Worm (Caenorhabditis elegans) whole organism, L4 larva: ENCODE results near the gene cpt-4.
A peak's percentile ranks its signal among the peaks of the same experiment; 100 is the strongest.

ENCODE experiments used
- D1046.2 ChIP-seq: fragments of 200-800 bp; sonication (Bioruptor generic); IDR thresholded peaks from 2 replicates; pipeline ENCODE4 v1.3.6; 2022; ENCODE audit warnings: missing genetic modification characterization, missing compliant biosample characterization
- F26F4.8 ChIP-seq: fragments of 200-800 bp; sonication (Bioruptor generic); conservative IDR thresholded peaks from 2 replicates; pipeline ENCODE4 v1.3.6; 2022; ENCODE audit warnings: missing genetic modification characterization, missing compliant biosample characterization
- F49E8.2 ChIP-seq: sonication (generic microtip); optimal IDR thresholded peaks from 2 replicates; lab custom pipeline; 2016; ENCODE audit warnings: missing compliant biosample characterization, mild to moderate bottlenecking, missing genetic modification characterization, borderline replicate concordance
- R02D3.7 ChIP-seq: fragments of 150-350 bp; sonication (generic microtip); optimal IDR thresholded peaks from 3 replicates; lab custom pipeline; 2014; ENCODE audit warnings: missing biosample characterization, missing genetic modification characterization
- T20F7.1 ChIP-seq: fragments of 200-800 bp; sonication (Bioruptor generic); optimal IDR thresholded peaks from 2 replicates; lab custom pipeline; 2018; ENCODE audit warnings: mild to moderate bottlenecking, missing genetic modification characterization, missing compliant biosample characterization
- Y105C5A.15 ChIP-seq: fragments of 200-800 bp; sonication (Bioruptor generic); IDR thresholded peaks from 2 replicates; pipeline ENCODE4 v1.3.6; 2022; ENCODE audit warnings: missing genetic modification characterization, missing compliant biosample characterization
- aha-1 ChIP-seq: fragments of 150-350 bp; peaks from one replicate; lab custom pipeline; 2014; ENCODE audit warnings: missing biosample characterization, missing genetic modification characterization
- aly-2 ChIP-seq: sonication (generic microtip); optimal IDR thresholded peaks from 2 replicates; lab custom pipeline; 2018; ENCODE audit warnings: missing biosample characterization, missing genetic modification characterization
- ceh-20 ChIP-seq: fragments of 200-800 bp; sonication (Bioruptor generic); IDR thresholded peaks from 2 replicates; pipeline ENCODE4 v1.3.6; 2022; ENCODE audit warnings: missing genetic modification reagents, missing genetic modification characterization, missing compliant biosample characterization
- ceh-44 ChIP-seq: fragments of 200-800 bp; sonication (Bioruptor generic); IDR thresholded peaks from 2 replicates; pipeline ENCODE4 v1.3.6; 2022; ENCODE audit warnings: missing genetic modification reagents, missing genetic modification characterization, missing compliant biosample characterization
- ceh-62 ChIP-seq: sonication (generic microtip); optimal IDR thresholded peaks from 2 replicates; lab custom pipeline; 2017; ENCODE audit warnings: missing biosample characterization, missing genetic modification characterization
- ces-1 ChIP-seq: fragments of 150-350 bp; sonication (generic microtip); optimal IDR thresholded peaks from 4 replicates; lab custom pipeline; 2014; ENCODE audit warnings: missing biosample characterization, missing genetic modification reagents, missing genetic modification characterization
- ctbp-1 ChIP-seq: fragments of 200-800 bp; sonication (Bioruptor generic); IDR thresholded peaks from 2 replicates; pipeline ENCODE4 v1.3.6; 2022; ENCODE audit warnings: missing genetic modification reagents, missing genetic modification characterization, missing compliant biosample characterization
- daf-16 ChIP-seq, 3 experiments: sonication (generic microtip); optimal IDR thresholded peaks; 2 replicates each; lab custom pipeline; 2016 to 2017; ENCODE audit warnings: missing genetic modification characterization in 3 of 3, missing genetic modification reagents in 3 of 3, mild to moderate bottlenecking in 2 of 3, missing compliant biosample characterization in 2 of 3, missing biosample characterization in 1 of 3, moderate library complexity in 1 of 3
- daf-19 ChIP-seq: fragments of 200-800 bp; sonication (Bioruptor generic); conservative IDR thresholded peaks from 2 replicates; pipeline ENCODE4 v1.3.6; 2022; ENCODE audit warnings: missing genetic modification characterization, missing compliant biosample characterization
- duxl-1 ChIP-seq: sonication (generic microtip); optimal IDR thresholded peaks from 2 replicates; lab custom pipeline; 2016; ENCODE audit warnings: mild to moderate bottlenecking, missing genetic modification characterization, moderate library complexity, missing compliant biosample characterization; ENCODE audit not compliant: poor library complexity
- egl-27 ChIP-seq: sonication (generic microtip); optimal IDR thresholded peaks from 3 replicates; lab custom pipeline; 2017; ENCODE audit warnings: missing biosample characterization, missing genetic modification reagents, missing genetic modification characterization
- egl-43 ChIP-seq: fragments of 200-800 bp; sonication (Bioruptor generic); IDR thresholded peaks from 2 replicates; pipeline ENCODE4 v1.3.6; 2022; ENCODE audit warnings: missing genetic modification reagents, missing genetic modification characterization, missing compliant biosample characterization
- hif-1 ChIP-seq, 2 experiments: sonication (generic microtip); optimal IDR thresholded peaks; 2 replicates each; lab custom pipeline; 2016 to 2017; ENCODE audit warnings: missing compliant biosample characterization in 2 of 2, missing genetic modification characterization in 2 of 2, missing genetic modification reagents in 2 of 2, missing genotype in 2 of 2, mild to moderate bottlenecking in 1 of 2
- hlh-11 ChIP-seq: fragments of 200-800 bp; sonication (Bioruptor generic); optimal IDR thresholded peaks from 2 replicates; lab custom pipeline; 2018; ENCODE audit warnings: mild to moderate bottlenecking, missing genetic modification characterization, missing compliant biosample characterization
- hmg-1.1 ChIP-seq: fragments of 200-800 bp; sonication (Bioruptor generic); IDR thresholded peaks from 2 replicates; pipeline ENCODE4 v1.3.6; 2022; ENCODE audit warnings: missing genetic modification reagents, missing genetic modification characterization, missing compliant biosample characterization
- jun-1 ChIP-seq: fragments of 150-350 bp; optimal IDR thresholded peaks from 2 replicates; lab custom pipeline; 2014; ENCODE audit warnings: missing biosample characterization, missing genetic modification reagents, missing genetic modification characterization
- lin-38 ChIP-seq: fragments of 200-800 bp; sonication (Bioruptor generic); IDR thresholded peaks from 2 replicates; pipeline ENCODE4 v1.3.6; 2022; ENCODE audit warnings: missing genetic modification reagents, missing genetic modification characterization, missing compliant biosample characterization
- lin-39 ChIP-seq: fragments of 150-350 bp; optimal IDR thresholded peaks from 2 replicates; lab custom pipeline; 2014; ENCODE audit warnings: missing biosample characterization, missing genetic modification reagents, missing genetic modification characterization
- lsy-2 ChIP-seq, 2 experiments: fragments of 150-350 bp in 1 of 2; sonication (generic microtip) in 1 of 2; optimal IDR thresholded peaks; 2 replicates each; lab custom pipeline; 2014 to 2017; ENCODE audit warnings: missing biosample characterization in 2 of 2, missing genetic modification characterization in 2 of 2
- madf-5 ChIP-seq, 2 experiments: fragments of 200-800 bp; sonication (Bioruptor generic); IDR thresholded peaks; 2 replicates each; pipeline ENCODE4 v1.3.6; 2022; ENCODE audit warnings: missing compliant biosample characterization in 2 of 2, missing genetic modification characterization in 2 of 2
- madf-9 ChIP-seq: fragments of 200-800 bp; sonication (Bioruptor generic); conservative IDR thresholded peaks from 2 replicates; pipeline ENCODE4 v1.3.6; 2022; ENCODE audit warnings: missing genetic modification reagents, missing genetic modification characterization, missing compliant biosample characterization
- mep-1 ChIP-seq: fragments of 150-350 bp; sonication (generic microtip); optimal IDR thresholded peaks from 3 replicates; lab custom pipeline; 2014; ENCODE audit warnings: missing biosample characterization, missing genetic modification characterization
- mxl-3 ChIP-seq: fragments of 200-800 bp; sonication (Bioruptor generic); optimal IDR thresholded peaks from 2 replicates; lab custom pipeline; 2018; ENCODE audit warnings: mild to moderate bottlenecking, missing genetic modification characterization, missing compliant biosample characterization
- nhr-10 ChIP-seq: fragments of 150-350 bp; optimal IDR thresholded peaks from 2 replicates; lab custom pipeline; 2014; ENCODE audit warnings: missing biosample characterization, missing genetic modification characterization
- nhr-11 ChIP-seq: fragments of 150-350 bp; optimal IDR thresholded peaks from 2 replicates; lab custom pipeline; 2014; ENCODE audit warnings: missing biosample characterization, missing genetic modification characterization
- nhr-25 ChIP-seq: sonication (generic microtip); optimal IDR thresholded peaks from 2 replicates; lab custom pipeline; 2017; ENCODE audit warnings: missing genetic modification characterization, mild to moderate bottlenecking, missing compliant biosample characterization, antibody characterized with exemption, moderate library complexity, borderline replicate concordance; ENCODE audit not compliant: insufficient read depth
- nhr-28 ChIP-seq: fragments of 150-350 bp; optimal IDR thresholded peaks from 2 replicates; lab custom pipeline; 2014; ENCODE audit warnings: missing biosample characterization, missing genetic modification characterization
- nhr-48 ChIP-seq: sonication (generic microtip); optimal IDR thresholded peaks from 2 replicates; lab custom pipeline; 2016; ENCODE audit warnings: mild to moderate bottlenecking, missing genetic modification characterization, missing compliant biosample characterization
- nhr-76 ChIP-seq: fragments of 150-350 bp; optimal IDR thresholded peaks from 2 replicates; lab custom pipeline; 2014; ENCODE audit warnings: missing biosample characterization, missing genetic modification characterization
- nhr-77 ChIP-seq: fragments of 150-350 bp; optimal IDR thresholded peaks from 2 replicates; lab custom pipeline; 2014; ENCODE audit warnings: missing biosample characterization, missing genetic modification characterization
- php-3 ChIP-seq: fragments of 200-800 bp; sonication (Bioruptor generic); IDR thresholded peaks from 2 replicates; pipeline ENCODE4 v1.3.6; 2022; ENCODE audit warnings: missing genetic modification reagents, missing genetic modification characterization, missing compliant biosample characterization
- spr-1 ChIP-seq: sonication (generic microtip); optimal IDR thresholded peaks from 2 replicates; lab custom pipeline; 2016; ENCODE audit warnings: mild to moderate bottlenecking, missing genetic modification characterization, missing compliant biosample characterization
- tag-97 ChIP-seq: fragments of 200-800 bp; sonication (Bioruptor generic); IDR thresholded peaks from 2 replicates; pipeline ENCODE4 v1.3.6; 2022; ENCODE audit warnings: missing genetic modification characterization, missing compliant biosample characterization
- unc-62 ChIP-seq, 3 experiments: fragments of 150-350 bp in 1 of 3; sonication (generic microtip); optimal IDR thresholded peaks in 2 of 3; peaks in 1 of 3; 1 replicate in 1 of 3; 2 replicates in 2 of 3; lab custom pipeline; 2014 to 2017; ENCODE audit warnings: missing biosample characterization in 3 of 3, missing genetic modification characterization in 3 of 3, missing genetic modification reagents in 3 of 3, missing genotype in 1 of 3
- vab-7 ChIP-seq: fragments of 200-800 bp; sonication (Bioruptor generic); IDR thresholded peaks from 2 replicates; pipeline ENCODE4 v1.3.6; 2022; ENCODE audit warnings: missing genetic modification reagents, missing genetic modification characterization, missing compliant biosample characterization
- zfp-2 ChIP-seq: sonication (generic microtip); optimal IDR thresholded peaks from 2 replicates; lab custom pipeline; 2016; ENCODE audit warnings: mild to moderate bottlenecking, missing genetic modification characterization, missing compliant biosample characterization
- zip-2 ChIP-seq: fragments of 150-350 bp; optimal IDR thresholded peaks from 2 replicates; lab custom pipeline; 2014; ENCODE audit warnings: missing biosample characterization, missing genetic modification characterization

The cpt-4 gene

DNA sequence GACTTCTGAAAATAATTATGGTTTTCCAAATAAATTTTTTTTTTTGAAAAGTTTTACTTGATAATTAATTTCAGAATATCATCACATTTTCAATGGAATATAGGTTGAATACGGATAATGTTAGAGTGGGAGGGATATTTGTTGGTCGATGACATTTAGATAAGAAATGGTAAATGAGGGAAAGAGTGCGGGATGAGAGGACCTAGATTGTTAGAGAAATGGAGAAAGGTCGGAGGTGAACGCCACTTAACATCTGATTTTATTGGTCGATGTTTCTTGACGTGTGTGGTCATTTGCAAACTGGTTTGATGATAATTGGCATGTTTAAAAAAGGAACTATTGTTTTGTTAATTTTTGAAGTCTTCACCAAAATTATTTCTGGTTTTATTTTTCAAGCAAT, 10.9 kb upstream of the cpt-4 start:
- TF ChIP-seq spr-1 (no peak), unc-62 (GFP tag; optimal IDR thresholded peaks at IDR 0.05 in 1 of 2; lab: Kevin White, UChicago) (peak in 1 of 2 experiments; percentile 81), unc-62 (tag; optimal IDR thresholded peaks at IDR 0.05; lab: Kevin White, UChicago) (no peak)

ce11 chrV:5036364-5036763, 8.8 kb upstream of the cpt-4 start, which contains the start of gene K11D12.7:
Gene K11D12.7 (minus strand): TSS chrV:5036464.
- TF ChIP-seq aha-1 (tag; lab: Kevin White, UChicago) (no peak), lsy-2 (tag; optimal IDR thresholded peaks at IDR 0.05; lab: Kevin White, UChicago) (no peak), lin-38 (GFP tag; lab: Robert Waterston, UW) (no peak), jun-1 (tag; lab: Kevin White, UChicago) (no peak), Y105C5A.15 (GFP tag; lab: Robert Waterston, UW) (no peak), lin-39 (tag; lab: Kevin White, UChicago) (no peak), nhr-10 (no peak), ceh-44 (GFP tag; lab: Robert Waterston, UW) (no peak), D1046.2 (GFP tag; lab: Robert Waterston, UW) (no peak), vab-7 (GFP tag; lab: Robert Waterston, UW) (no peak), daf-19 (no peak), duxl-1 (no peak), nhr-25 (tag; lab: Kevin White, UChicago) (no peak), egl-43 (GFP tag; lab: Robert Waterston, UW) (no peak), aly-2 (tag; lab: Kevin White, UChicago) (no peak), egl-27 (tag; lab: Kevin White, UChicago) (no peak), ceh-20 (GFP tag; lab: Robert Waterston, UW) (no peak), zfp-2 (tag; lab: Kevin White, UChicago) (no peak)

DNA sequence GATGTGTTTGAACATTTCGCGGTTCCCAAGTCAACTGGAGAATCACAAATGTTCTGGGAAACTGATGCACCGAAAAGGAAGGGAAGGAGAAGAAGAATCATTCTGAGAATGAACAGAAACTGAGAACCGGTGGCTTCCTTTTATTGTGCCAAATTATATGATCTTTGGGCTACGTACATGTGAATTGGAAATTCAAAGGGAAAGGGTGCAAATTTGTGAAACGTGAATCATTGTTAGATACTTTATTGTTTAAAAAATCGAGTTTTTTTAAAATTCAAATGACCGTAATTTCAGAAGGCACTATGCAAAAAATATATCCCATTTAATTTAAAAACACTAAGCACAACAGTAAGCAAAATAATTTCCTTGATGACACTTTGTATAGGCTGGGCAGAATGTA, 7.5 kb upstream of the cpt-4 start, which contains the start of gene K11D12.6:
Gene K11D12.6, minus strand, starts transcription at position 101 of the 400 bp plus-strand sequence.
- TF ChIP-seq duxl-1 (no peak), mep-1 (tag; lab: Kevin White, UChicago) (no peak), madf-5 (GFP tag; IDR thresholded peaks at IDR 0.05; lab: Robert Waterston, UW) (no peak), lsy-2 (tag; optimal IDR thresholded peaks at IDR 0.05; lab: Kevin White, UChicago) (no peak), nhr-28 (no peak), nhr-77 (tag; lab: Kevin White, UChicago) (no peak), ceh-62 (tag; lab: Kevin White, UChicago) (no peak), nhr-76 (tag; lab: Kevin White, UChicago) (no peak), F49E8.2 (tag; lab: Kevin White, UChicago) (no peak), R02D3.7 (tag; lab: Kevin White, UChicago) (no peak), F26F4.8 (GFP tag; lab: Robert Waterston, UW) (no peak), tag-97 (no peak), ctbp-1 (GFP tag; lab: Robert Waterston, UW) (no peak), hmg-1.1 (GFP tag; lab: Robert Waterston, UW) (no peak)
- TF ChIP-seq, all 104 proteins: peak for 0

DNA sequence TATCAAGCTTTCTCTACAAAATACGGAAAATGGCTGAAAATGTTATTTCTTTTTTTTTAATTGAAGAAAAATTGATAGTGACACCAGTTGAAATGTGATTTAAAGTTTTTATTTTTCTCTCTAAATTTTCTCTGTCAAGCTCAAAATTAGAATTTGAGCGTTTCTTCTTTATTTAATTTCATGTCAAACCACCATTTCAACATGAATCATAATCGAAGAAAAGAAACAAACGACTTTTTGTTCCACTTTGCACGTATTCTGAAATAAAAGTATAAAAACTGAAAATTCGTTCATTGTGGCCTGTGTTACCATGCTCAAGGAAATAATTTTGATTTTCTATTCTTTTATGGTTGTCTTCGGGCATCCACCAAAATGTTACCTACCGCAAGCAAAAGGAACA, 5.6 kb upstream of the cpt-4 start, which contains the start of gene K11D12.13:
Gene K11D12.13, plus strand, starts transcription at position 301 of the 400 bp plus-strand sequence.
- peak in 1 of 2 experiments; percentile 6 for TF ChIP-seq hif-1 (tag; optimal IDR thresholded peaks at IDR 0.05; lab: Kevin White, UChicago)
- TF ChIP-seq jun-1 (tag; lab: Kevin White, UChicago): no peak

- peak; percentile 14 for TF ChIP-seq nhr-48 (tag; lab: Kevin White, UChicago)
- no peak for TF ChIP-seq madf-9 (GFP tag; lab: Robert Waterston, UW)
- peak; percentile 65 for TF ChIP-seq hlh-11 (tag; lab: Kevin White, UChicago)
- TF ChIP-seq unc-62 (GFP tag; optimal IDR thresholded peaks at IDR 0.05 in 1 of 2; lab: Kevin White, UChicago): peak in 1 of 2 experiments; percentile 89
- no peak for TF ChIP-seq unc-62 (tag; optimal IDR thresholded peaks at IDR 0.05; lab: Kevin White, UChicago)
- no peak for TF ChIP-seq php-3 (GFP tag; lab: Robert Waterston, UW)
- TF ChIP-seq nhr-28: peak; percentile 21
- peak; percentile 17 for TF ChIP-seq T20F7.1 (GFP tag; lab: Kevin White, UChicago)
- no peak for TF ChIP-seq ces-1 (GFP tag; lab: Kevin White, UChicago)
- TF ChIP-seq zip-2 (tag; lab: Kevin White, UChicago): peak; percentile 26
- peak; percentile 2 for TF ChIP-seq mxl-3 (GFP tag; lab: Kevin White, UChicago)
- no peak for TF ChIP-seq daf-16 (GFP tag; optimal IDR thresholded peaks at IDR 0.05; lab: Kevin White, UChicago)
- peak; percentile 84 for TF ChIP-seq daf-16 (tag; optimal IDR thresholded peaks at IDR 0.05; lab: Kevin White, UChicago)
- no peak for TF ChIP-seq nhr-77 (tag; lab: Kevin White, UChicago)
- peak; percentile 45 for TF ChIP-seq nhr-11 (tag; lab: Kevin White, UChicago)
- peak; percentile 39 for TF ChIP-seq aha-1 (tag; lab: Kevin White, UChicago)
These were observed 4.7 kb upstream of the cpt-4 start for ce11 chrV:5032176-5032575.
